Worm (Caenorhabditis elegans): ENCODE data around the gene B0391.14.
"Not testable (repeated sequence)": the region's sequence is repeated elsewhere in the genome, so short reads cannot be mapped to it uniquely, and the experiment has no call there.

Gene B0391.14

DNA sequence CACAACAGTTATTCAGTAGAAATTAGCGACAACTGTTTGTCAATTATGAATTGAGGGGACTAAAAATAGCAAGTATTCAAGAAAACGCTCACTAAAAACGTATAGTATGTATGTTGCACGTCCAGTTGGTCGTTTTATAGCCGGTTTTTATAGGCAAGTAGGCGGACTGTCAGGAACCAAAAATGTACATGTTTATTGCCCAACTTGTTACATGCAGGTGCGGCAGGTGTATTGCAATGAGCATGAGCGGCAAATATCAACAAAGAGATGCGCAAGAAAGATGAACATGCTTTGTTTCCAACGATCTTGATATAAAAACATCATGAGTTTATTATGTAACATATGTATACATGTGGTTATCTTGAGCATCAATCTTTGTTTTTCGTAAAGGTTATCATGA is at the start of gene B0391.14:
B0391.14 (minus strand) TSS at position 101 of the 400 bp plus-strand sequence.
- TF ChIP-seq unc-62 (GFP tag; optimal IDR thresholded peaks at IDR 0.05); ceh-8 (GFP tag; optimal IDR thresholded peaks at IDR 0.05); mef-2 (tag; optimal IDR thresholded peaks at IDR 0.05): not testable (repeated sequence)

DNA sequence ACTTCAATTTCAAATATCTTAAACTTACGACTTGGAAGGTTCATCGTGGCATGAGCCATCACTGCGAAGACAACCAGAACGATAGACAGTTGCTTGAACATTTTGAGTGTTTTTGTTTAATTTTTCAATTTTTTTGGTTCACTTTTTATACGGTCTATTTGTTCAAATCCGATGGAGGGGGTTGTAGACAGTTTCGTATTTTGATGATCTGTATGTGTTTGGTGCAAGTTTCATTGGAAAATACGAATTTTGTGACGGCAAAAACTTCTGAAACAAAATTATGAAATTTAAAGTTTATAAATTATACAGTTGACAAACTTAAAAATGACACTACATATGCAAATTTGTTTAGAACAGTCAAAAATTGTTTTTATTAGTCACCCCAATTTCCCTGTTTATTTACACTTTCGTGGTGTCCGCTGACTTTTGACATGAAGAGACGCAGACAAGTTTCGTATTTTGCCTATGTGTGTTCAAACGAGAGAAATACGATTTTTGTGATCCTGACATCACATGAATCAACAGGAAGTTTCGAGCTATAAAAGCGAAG is 47.9 kb upstream of the B0391.14 start, which contains the start of the genes C55A1.7 and C55A1.6:
C55A1.7 (minus strand) TSS at position 101 of the 550 bp plus-strand sequence.
C55A1.6 (plus strand) TSS at position 500 of the 550 bp plus-strand sequence.
- TF ChIP-seq dsc-1 (tag; optimal IDR thresholded peaks at IDR 0.05); ceh-88 (GFP tag; IDR thresholded peaks at IDR 0.05); unc-130 (tag; optimal IDR thresholded peaks at IDR 0.05): not testable (repeated sequence)

DNA sequence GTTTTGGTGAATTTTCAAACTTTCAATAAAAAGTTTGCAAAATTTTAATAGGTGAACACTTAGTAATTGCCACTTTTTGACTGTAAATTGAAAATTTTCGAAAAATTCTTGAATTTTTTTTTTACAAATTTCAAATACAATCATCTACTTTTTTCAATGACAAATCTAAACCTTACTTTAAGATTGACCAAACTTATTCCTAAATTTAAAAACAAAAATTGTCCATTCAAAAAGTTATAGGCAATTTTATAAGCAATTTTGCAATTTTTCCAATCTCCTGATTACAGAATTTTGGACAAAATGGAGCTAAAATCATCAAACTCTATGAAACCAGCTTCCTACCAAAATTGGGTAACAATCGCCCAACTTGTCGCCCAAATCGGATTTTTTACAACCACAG is 44.9 kb upstream of the B0391.14 start, which contains the start of gene str-23:
str-23 (plus strand) TSS at position 301 of the 400 bp plus-strand sequence.
- TF ChIP-seq sox-4 (tag; optimal IDR thresholded peaks at IDR 0.05) (no peak), ztf-4 (tag; optimal IDR thresholded peaks at IDR 0.05) (no peak)

DNA sequence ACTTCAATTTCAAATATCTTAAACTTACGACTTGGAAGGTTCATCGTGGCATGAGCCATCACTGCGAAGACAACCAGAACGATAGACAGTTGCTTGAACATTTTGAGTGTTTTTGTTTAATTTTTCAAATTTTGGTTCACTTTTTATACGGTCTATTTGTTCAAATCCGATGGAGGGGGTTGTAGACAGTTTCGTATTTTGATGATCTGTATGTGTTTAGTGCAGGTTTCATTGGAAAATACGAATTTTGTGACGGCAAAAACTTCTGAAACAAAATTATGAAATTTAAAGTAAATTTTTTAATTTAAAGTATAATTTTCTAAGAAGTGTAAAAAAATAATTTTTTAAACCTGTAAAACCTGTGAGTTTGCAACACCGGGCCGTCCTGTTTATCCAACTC is 43.5 kb upstream of the B0391.14 start, which contains the start of gene C55A1.4:
C55A1.4 (minus strand) TSS at position 101 of the 400 bp plus-strand sequence.
- not testable (repeated sequence) for TF ChIP-seq grh-1 (GFP tag; IDR thresholded peaks at IDR 0.05); nhr-76 (tag; optimal IDR thresholded peaks at IDR 0.05); dsc-1 (tag; optimal IDR thresholded peaks at IDR 0.05)

DNA sequence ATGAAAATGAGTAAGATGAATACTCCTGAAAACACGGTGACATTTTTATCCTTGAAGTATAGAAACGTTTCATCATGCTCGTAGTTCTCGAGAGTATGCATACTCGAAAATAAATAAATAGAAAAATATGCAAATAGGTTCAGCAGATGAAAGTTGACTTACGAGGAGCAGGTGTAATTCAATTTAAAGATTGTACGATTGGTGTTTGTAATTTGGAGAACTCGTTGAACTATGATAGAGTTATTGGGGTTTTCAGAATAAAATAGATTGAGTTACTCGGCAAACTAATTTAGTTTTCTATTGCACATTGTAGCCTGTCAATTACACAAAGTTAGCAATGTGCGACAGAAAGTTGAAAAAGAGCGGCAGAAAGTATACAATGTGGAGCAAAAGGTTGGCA is 39.2 kb upstream of the B0391.14 start, which contains the start of gene srz-44:
srz-44 (minus strand) TSS at position 101 of the 400 bp plus-strand sequence.
- no peak for TF ChIP-seq lin-39 (tag; optimal IDR thresholded peaks at IDR 0.05)
- TF ChIP-seq elt-3 (tag; optimal IDR thresholded peaks at IDR 0.05), result no peak
- no peak for TF ChIP-seq irx-1 (tag; optimal IDR thresholded peaks at IDR 0.05)
- TF ChIP-seq nhr-77 (tag; optimal IDR thresholded peaks at IDR 0.05), result no peak
- TF ChIP-seq xbp-1 (tag; optimal IDR thresholded peaks at IDR 0.05), result no peak

DNA sequence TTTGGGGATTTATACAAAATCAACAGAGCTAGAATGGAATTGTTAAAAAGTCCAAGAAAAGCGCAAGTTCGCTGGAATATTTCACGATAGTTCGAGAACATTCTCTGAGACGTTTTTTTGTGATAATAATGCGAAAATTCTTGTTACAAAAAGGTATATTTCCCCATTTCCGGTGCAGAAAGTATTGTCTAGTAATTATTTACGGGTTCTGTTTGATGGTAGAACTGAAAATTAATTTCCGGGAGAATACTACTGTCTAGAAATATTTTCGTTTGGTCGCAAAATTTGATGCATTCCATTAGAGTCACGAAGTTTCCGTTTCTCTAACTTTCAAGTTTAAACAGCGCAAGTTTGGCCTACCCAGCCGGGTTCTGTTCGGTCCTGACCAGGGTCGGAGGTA is 29.9 kb upstream of the B0391.14 start, which contains the start of gene str-248:
str-248 (minus strand) TSS at position 101 of the 400 bp plus-strand sequence.
- TF ChIP-seq snu-23 (GFP tag; optimal IDR thresholded peaks at IDR 0.05), result no peak
- no peak for TF ChIP-seq dsc-1 (tag; optimal IDR thresholded peaks at IDR 0.05)
- TF ChIP-seq ceh-90 (tag; optimal IDR thresholded peaks at IDR 0.05), result no peak
- no peak for TF ChIP-seq aha-1 (tag; optimal IDR thresholded peaks at IDR 0.05)

DNA sequence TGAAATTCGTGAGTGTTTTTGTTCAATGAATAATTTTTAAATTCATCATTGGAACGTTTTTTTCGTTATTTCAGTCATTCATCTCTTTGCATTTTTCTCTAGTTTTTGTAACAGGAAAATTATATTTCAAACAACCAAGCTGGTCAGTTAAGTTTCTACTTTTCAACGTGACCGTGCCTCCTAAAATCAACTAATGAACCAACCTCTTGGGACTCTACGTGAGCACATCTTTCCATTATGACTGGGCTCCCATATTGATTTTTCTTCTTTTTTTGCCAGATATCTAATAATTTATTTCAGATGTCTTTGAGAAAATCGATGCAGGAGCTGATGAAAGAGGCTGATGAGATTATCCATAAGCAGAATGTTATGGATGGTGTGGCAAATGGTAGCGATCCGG is 25.9 kb upstream of the B0391.14 start, which contains the start of gene C55A1.11:
C55A1.11 (plus strand) TSS at position 301 of the 400 bp plus-strand sequence.
- TF ChIP-seq efl-1 (optimal IDR thresholded peaks at IDR 0.05), result no peak
- TF ChIP-seq efl-1 (GFP tag; optimal IDR thresholded peaks at IDR 0.05 in 1 of 2), result peak in 1 of 2 experiments; percentile 32
- no peak for TF ChIP-seq tbx-2 (tag; optimal IDR thresholded peaks at IDR 0.05)
- TF ChIP-seq nhr-84 (tag; optimal IDR thresholded peaks at IDR 0.05), result no peak

DNA sequence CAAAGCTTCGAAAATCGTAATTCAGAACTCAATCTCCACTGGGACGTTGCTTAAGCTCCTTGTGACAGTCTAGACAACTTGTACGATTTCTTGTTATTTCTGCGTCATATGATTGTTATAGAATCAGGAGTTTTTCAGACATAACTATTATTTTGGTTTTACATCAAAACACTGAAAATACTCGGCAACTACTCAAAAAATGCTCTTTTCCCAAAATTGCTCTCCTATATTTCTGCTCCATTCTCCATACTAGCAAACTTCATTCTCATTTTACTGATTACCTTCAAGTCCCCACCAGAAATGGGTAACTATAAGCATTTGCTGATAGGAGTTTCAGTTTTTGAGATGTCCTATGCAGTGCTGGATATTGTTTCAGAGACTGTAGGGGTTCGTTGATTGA is 21.9 kb upstream of the B0391.14 start, which contains the start of gene C55A1.1:
C55A1.1 (plus strand) TSS at position 301 of the 400 bp plus-strand sequence.
- TF ChIP-seq ceh-88 (GFP tag; IDR thresholded peaks at IDR 0.05), result no peak
- no peak for TF ChIP-seq ceh-90 (tag; optimal IDR thresholded peaks at IDR 0.05)
- TF ChIP-seq hpl-2 (GFP tag; optimal IDR thresholded peaks at IDR 0.05), result no peak

DNA sequence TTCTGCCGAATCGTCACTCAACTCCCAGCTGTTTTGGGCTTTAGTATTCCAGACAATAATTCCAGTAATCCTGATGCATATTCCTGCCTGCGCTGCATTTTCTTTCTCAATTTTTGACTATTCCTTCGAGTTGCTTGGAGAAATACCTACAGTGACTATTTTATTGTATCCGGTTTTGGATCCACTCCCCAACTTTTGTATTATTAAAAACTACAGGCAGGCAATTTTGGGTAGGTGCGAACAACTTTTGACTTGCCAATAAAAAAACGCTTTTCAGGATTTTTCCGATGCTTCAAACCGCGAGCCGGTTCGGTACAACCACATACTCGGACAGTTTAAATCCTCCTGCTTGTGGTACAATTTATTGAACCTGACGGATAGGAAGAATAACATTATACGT is 14.9 kb upstream of the B0391.14 start:
- TF ChIP-seq C16A3.4 (tag; optimal IDR thresholded peaks at IDR 0.05), result no peak
- TF ChIP-seq alr-1 (tag; optimal IDR thresholded peaks at IDR 0.05; ENCODE audit: borderline replicate concordance), result no peak
- no peak for TF ChIP-seq zag-1 (tag; optimal IDR thresholded peaks at IDR 0.05)
- no peak for TF ChIP-seq nhr-90 (tag; optimal IDR thresholded peaks at IDR 0.05; ENCODE audit: poor library complexity)
- no peak for TF ChIP-seq isw-1 (GFP tag; IDR thresholded peaks at IDR 0.05)
- TF ChIP-seq pax-3 (tag; optimal IDR thresholded peaks at IDR 0.05), result no peak
- TF ChIP-seq lin-35 (GFP tag; optimal IDR thresholded peaks at IDR 0.05), result no peak
- TF ChIP-seq tbx-2 (tag; optimal IDR thresholded peaks at IDR 0.05), result no peak
- no peak for TF ChIP-seq hpl-2 (GFP tag; optimal IDR thresholded peaks at IDR 0.05)
- no peak for TF ChIP-seq nhr-20 (tag; optimal IDR thresholded peaks at IDR 0.05)
- TF ChIP-seq tlp-1 (tag; optimal IDR thresholded peaks at IDR 0.05), result no peak
- TF ChIP-seq lir-3 (tag; optimal IDR thresholded peaks at IDR 0.05; ENCODE audit: poor library complexity), result no peak
- no peak for TF ChIP-seq lin-14 (GFP tag; optimal IDR thresholded peaks at IDR 0.05)
- TF ChIP-seq efl-3 (GFP tag; optimal IDR thresholded peaks at IDR 0.05), result no peak
- TF ChIP-seq C34B4.2 (tag; optimal IDR thresholded peaks at IDR 0.05), result no peak
- no peak for TF ChIP-seq ceh-8 (GFP tag; optimal IDR thresholded peaks at IDR 0.05)

Data from whole organism, L1 larva.